Worm (Caenorhabditis elegans) whole organism, L2 larva: ENCODE measurements around the gene W03D2.9.

Experiments
- aly-2 ChIP-seq: fragments of 150-350 bp; optimal IDR thresholded peaks from 2 replicates; lab custom pipeline; 2014; ENCODE audit warnings: missing biosample characterization, missing genetic modification characterization
- ama-1 ChIP-seq: fragments of 150-350 bp; optimal IDR thresholded peaks from 2 replicates; lab custom pipeline; 2018; ENCODE audit warnings: inconsistent platforms
- blmp-1 ChIP-seq: sonication (generic microtip); optimal IDR thresholded peaks from 2 replicates; lab custom pipeline; 2017; ENCODE audit warnings: missing genetic modification characterization, mild to moderate bottlenecking, missing compliant biosample characterization, antibody characterized with exemption, moderate library complexity; ENCODE audit not compliant: insufficient read depth
- mdl-1 ChIP-seq, 2 experiments: fragments of 150-350 bp in 1 of 2; sonication (generic microtip) in 1 of 2; optimal IDR thresholded peaks; 2 replicates each; lab custom pipeline; 2017; ENCODE audit warnings: missing biosample characterization in 2 of 2, missing genetic modification characterization in 2 of 2
- nhr-6 ChIP-seq: fragments of 150-350 bp; optimal IDR thresholded peaks from 2 replicates; lab custom pipeline; 2014; ENCODE audit warnings: missing biosample characterization, missing genetic modification characterization
- unc-39 ChIP-seq: fragments of 150-350 bp; optimal IDR thresholded peaks from 2 replicates; lab custom pipeline; 2014; ENCODE audit warnings: missing biosample characterization, missing genetic modification characterization
- unc-62 ChIP-seq: fragments of 150-350 bp; optimal IDR thresholded peaks from 2 replicates; lab custom pipeline; 2014; ENCODE audit warnings: missing biosample characterization, missing genetic modification reagents, missing genetic modification characterization

DNA sequence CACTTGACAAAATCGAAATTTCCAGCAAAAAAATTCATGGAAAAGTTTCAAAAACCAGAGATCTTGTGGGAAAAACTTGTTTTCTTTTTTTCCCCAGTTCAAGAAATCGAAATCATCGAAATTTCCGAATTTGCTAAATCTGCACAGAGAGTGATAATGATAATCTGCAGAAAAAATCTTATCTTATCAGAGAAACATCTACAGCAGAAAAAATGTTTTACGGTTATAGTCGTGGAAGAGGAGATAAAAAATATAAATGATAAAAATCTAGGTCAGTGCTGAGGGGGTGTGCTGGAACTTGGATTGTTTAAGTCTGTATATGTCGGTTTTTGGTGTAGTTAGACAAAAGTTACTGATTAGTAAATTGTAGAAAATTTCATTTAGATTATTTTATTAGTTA, 42.2 kb downstream of the W03D2.9 start:
- no peak for TF ChIP-seq unc-62 (GFP tag; lab: Kevin White, UChicago)
- TF ChIP-seq blmp-1 (tag; lab: Kevin White, UChicago): no peak
- no peak for TF ChIP-seq aly-2
- no peak for TF ChIP-seq nhr-6 (tag; lab: Kevin White, UChicago)
- TF ChIP-seq ama-1 (lab: Kevin White, UChicago): no peak
- no peak for TF ChIP-seq mdl-1 (tag; optimal IDR thresholded peaks at IDR 0.05; lab: Kevin White, UChicago)
- TF ChIP-seq unc-39 (tag; lab: Kevin White, UChicago): no peak
